Worm (Caenorhabditis elegans): ENCODE results near the gene C14C10.5.

DNA sequence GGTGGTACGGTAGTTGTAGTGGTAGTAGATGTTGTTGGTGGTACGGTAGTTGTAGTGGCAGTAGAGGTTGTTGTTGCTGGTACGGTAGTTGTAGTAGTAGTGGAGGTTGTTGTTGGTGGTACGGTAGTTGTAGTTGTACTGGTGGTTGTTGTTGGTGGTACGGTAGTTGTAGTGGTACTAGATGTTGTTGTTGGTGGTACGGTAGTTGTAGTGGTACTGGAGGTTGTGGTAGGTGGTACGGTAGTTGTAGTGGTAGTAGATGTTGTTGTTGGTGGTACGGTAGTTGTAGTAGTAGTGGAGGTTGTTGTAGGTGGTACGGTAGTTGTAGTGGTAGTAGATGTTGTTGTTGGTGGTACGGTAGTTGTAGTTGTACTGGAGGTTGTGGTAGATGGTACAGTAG, 33.1 kb downstream of the C14C10.5 start:
- TF ChIP-seq fkh-2 (tag; optimal IDR thresholded peaks at IDR 0.05) (no peak), ceh-16 (tag; optimal IDR thresholded peaks at IDR 0.05) (no peak), lin-15B (tag; optimal IDR thresholded peaks at IDR 0.05) (no peak), ceh-9 (tag; optimal IDR thresholded peaks at IDR 0.05) (no peak), nhr-25 (tag; optimal IDR thresholded peaks at IDR 0.05) (no peak), mdl-1 (tag; optimal IDR thresholded peaks at IDR 0.05) (no peak), R02D3.7 (tag; optimal IDR thresholded peaks at IDR 0.05) (no peak), aly-2 (tag; optimal IDR thresholded peaks at IDR 0.05) (no peak), zag-1 (tag; optimal IDR thresholded peaks at IDR 0.05) (no peak), lin-39 (tag; optimal IDR thresholded peaks at IDR 0.05) (no peak)

Data from whole organism, L3 larva.